Fruit fly (Drosophila melanogaster) whole organism: ENCODE results near the gene RpL37-1.

Experiments used
- CG8478 ChIP-seq: fragments of >200 bp; optimal IDR thresholded peaks from 2 replicates; lab custom pipeline; 2018; ENCODE audit warnings: inconsistent platforms
- Dll ChIP-seq: fragments of >200 bp; optimal IDR thresholded peaks from 2 replicates; lab custom pipeline; 2017
- EcR ChIP-seq, 2 experiments: fragments of >200 bp; optimal IDR thresholded peaks; 2 replicates each; lab custom pipeline; 2017; ENCODE audit warnings: missing biosample characterization in 2 of 2, missing genetic modification characterization in 2 of 2, missing genetic modification reagents in 2 of 2
- pan ChIP-seq: fragments of >200 bp; optimal IDR thresholded peaks from 2 replicates; lab custom pipeline; 2017
- psq ChIP-seq: fragments of >200 bp; optimal IDR thresholded peaks from 2 replicates; lab custom pipeline; 2017
- usp ChIP-seq: fragments of >200 bp; optimal IDR thresholded peaks from 2 replicates; lab custom pipeline; 2017; ENCODE audit warnings: missing biosample characterization, missing genetic modification characterization, mixed read lengths

The RpL37-1 gene

dm6 chrX:15090371-15090770, 48.8 kb downstream of the RpL37-1 start:
- TF ChIP-seq EcR (GFP tag; optimal IDR thresholded peaks at IDR 0.05; lab: Kevin White, UChicago) (no peak), psq (lab: Kevin White, UChicago) (no peak), Dll (lab: Kevin White, UChicago) (no peak), CG8478 (lab: Kevin White, UChicago) (no peak), usp (GFP tag; lab: Kevin White, UChicago) (no peak), pan (no peak)

dm6 chrX:15089146-15089698, 49.9 kb downstream of the RpL37-1 start, which contains the start of gene Rab3-GEF:
Gene Rab3-GEF, plus strand, starts transcription at chrX:15089682.
- TF ChIP-seq usp (GFP tag; lab: Kevin White, UChicago) (no peak), pan (no peak), Dll (lab: Kevin White, UChicago) (no peak), CG8478 (lab: Kevin White, UChicago) (no peak), psq (lab: Kevin White, UChicago) (no peak), EcR (GFP tag; optimal IDR thresholded peaks at IDR 0.05; lab: Kevin White, UChicago) (no peak)
